Fruit fly (Drosophila melanogaster) whole organism, embryonic: ENCODE measurements around the gene Ada1-1.
A peak's percentile ranks its signal among the peaks of the same experiment; 100 is the strongest.

Experiments
- ATbp ChIP-seq: fragments of 200-800 bp; sonication (Bioruptor generic); optimal IDR thresholded peaks from 2 replicates; lab custom pipeline; 2017; ENCODE audit warnings: missing biosample characterization, mild to moderate bottlenecking, missing genetic modification characterization, missing genetic modification reagents
- Bdp1 ChIP-seq: fragments of 200-800 bp; sonication (Bioruptor generic); optimal IDR thresholded peaks from 3 replicates; lab custom pipeline; 2016; ENCODE audit warnings: missing biosample characterization, missing genetic modification characterization
- Bteb2 ChIP-seq: fragments of 200-800 bp; sonication (Bioruptor generic); optimal IDR thresholded peaks from 2 replicates; lab custom pipeline; 2016; ENCODE audit warnings: missing biosample characterization, missing genetic modification characterization
- CG10431 ChIP-seq: fragments of 200-800 bp; sonication (Bioruptor generic); optimal IDR thresholded peaks from 3 replicates; lab custom pipeline; 2018; ENCODE audit warnings: missing biosample characterization, mild to moderate bottlenecking, missing genetic modification characterization
- CG12659 ChIP-seq: fragments of 200-800 bp; sonication (Bioruptor generic); optimal IDR thresholded peaks from 3 replicates; lab custom pipeline; 2017; ENCODE audit warnings: mild to moderate bottlenecking, missing biosample characterization, missing genetic modification reagents, missing genetic modification characterization
- CG12744 ChIP-seq: fragments of 200-800 bp; sonication (Bioruptor generic); optimal IDR thresholded peaks from 2 replicates; lab custom pipeline; 2016; ENCODE audit warnings: missing biosample characterization, missing genetic modification characterization
- CG15011 ChIP-seq: fragments of 200-800 bp; sonication (Bioruptor generic); optimal IDR thresholded peaks from 3 replicates; lab custom pipeline; 2018; ENCODE audit warnings: missing biosample characterization, mild to moderate bottlenecking, missing genetic modification characterization
- CG15601 ChIP-seq: fragments of 200-800 bp; sonication (Bioruptor generic); optimal IDR thresholded peaks from 3 replicates; lab custom pipeline; 2019; ENCODE audit warnings: missing biosample characterization, mild to moderate bottlenecking, missing genetic modification characterization, moderate library complexity
- CG17912 ChIP-seq: fragments of 200-800 bp; sonication (Bioruptor generic); optimal IDR thresholded peaks from 2 replicates; lab custom pipeline; 2018; ENCODE audit warnings: missing biosample characterization, mild to moderate bottlenecking, missing genetic modification characterization
- CG2202 ChIP-seq: fragments of 200-800 bp; sonication (Bioruptor generic); optimal IDR thresholded peaks from 2 replicates; lab custom pipeline; 2018; ENCODE audit warnings: missing biosample characterization, mild to moderate bottlenecking, missing genetic modification characterization
- CG32532 ChIP-seq: fragments of 200-800 bp; sonication (Bioruptor generic); IDR thresholded peaks from 2 replicates; pipeline ENCODE4 v1.3.6; 2022; ENCODE audit warnings: missing biosample characterization, missing genetic modification characterization
- CG34422 ChIP-seq: fragments of 200-800 bp; sonication (Bioruptor generic); IDR thresholded peaks from 3 replicates; pipeline ENCODE4 v1.3.6; 2022; ENCODE audit warnings: missing biosample characterization, missing genetic modification characterization
- CG8290 ChIP-seq, 3 experiments: fragments of 200-800 bp; sonication (Bioruptor generic); optimal IDR thresholded peaks; 2 replicates each; lab custom pipeline; 2016 to 2019; ENCODE audit warnings: missing biosample characterization in 3 of 3, missing genetic modification characterization in 3 of 3, mild to moderate bottlenecking in 2 of 3, moderate library complexity in 1 of 3
- CG8765 ChIP-seq: fragments of 200-800 bp; sonication (Bioruptor generic); IDR thresholded peaks from 2 replicates; pipeline ENCODE4 v1.3.6; 2022; ENCODE audit warnings: missing biosample characterization, missing genetic modification characterization
- CG9609 ChIP-seq: fragments of 200-800 bp; sonication (Bioruptor generic); optimal IDR thresholded peaks from 3 replicates; lab custom pipeline; 2016; ENCODE audit warnings: missing biosample characterization, missing genetic modification characterization
- CG9797 ChIP-seq: fragments of 200-800 bp; sonication (Bioruptor generic); optimal IDR thresholded peaks from 3 replicates; lab custom pipeline; 2018; ENCODE audit warnings: missing biosample characterization, mild to moderate bottlenecking, missing genetic modification characterization
- D19B ChIP-seq: fragments of 200-800 bp; sonication (Bioruptor generic); optimal IDR thresholded peaks from 2 replicates; lab custom pipeline; 2017; ENCODE audit warnings: missing biosample characterization, mild to moderate bottlenecking, missing genetic modification characterization
- Jarid2 ChIP-seq: fragments of 200-800 bp; sonication (Bioruptor generic); optimal IDR thresholded peaks from 3 replicates; lab custom pipeline; 2017; ENCODE audit warnings: mild to moderate bottlenecking, missing biosample characterization, missing genetic modification reagents, missing genetic modification characterization
- NC2β ChIP-seq: fragments of 200-800 bp; sonication (Bioruptor generic); optimal IDR thresholded peaks from 2 replicates; lab custom pipeline; 2016; ENCODE audit warnings: missing biosample characterization, missing genetic modification characterization
- NFAT ChIP-seq: fragments of 200-800 bp; sonication (Bioruptor generic); IDR thresholded peaks from 2 replicates; pipeline ENCODE4 v1.3.6; 2022; ENCODE audit warnings: missing biosample characterization, missing genetic modification characterization
- Neu2 ChIP-seq: fragments of 200-800 bp; sonication (Bioruptor generic); optimal IDR thresholded peaks from 3 replicates; lab custom pipeline; 2016; ENCODE audit warnings: missing biosample characterization, missing genetic modification characterization, borderline replicate concordance
- Nf-YC ChIP-seq: fragments of 200-800 bp; optimal IDR thresholded peaks from 3 replicates; lab custom pipeline; 2019; ENCODE audit warnings: missing biosample characterization, mild to moderate bottlenecking, missing genetic modification characterization, moderate library complexity
- Rfx ChIP-seq: fragments of 200-800 bp; sonication (Bioruptor generic); IDR thresholded peaks from 2 replicates; pipeline ENCODE4 v1.3.6; 2022; ENCODE audit warnings: missing biosample characterization, missing genetic modification characterization
- Usf ChIP-seq: fragments of 200-800 bp; sonication (Bioruptor generic); optimal IDR thresholded peaks from 2 replicates; lab custom pipeline; 2017; ENCODE audit warnings: missing genotype, missing biosample characterization, missing genetic modification characterization
- YL-1 ChIP-seq: fragments of 200-800 bp; sonication (Bioruptor generic); optimal IDR thresholded peaks from 3 replicates; lab custom pipeline; 2017; ENCODE audit warnings: missing biosample characterization, mild to moderate bottlenecking, missing genetic modification characterization
- br ChIP-seq: fragments of >200 bp; optimal IDR thresholded peaks from 2 replicates; lab custom pipeline; 2017
- cad ChIP-seq: fragments of >200 bp; optimal IDR thresholded peaks from 2 replicates; lab custom pipeline; 2017; ENCODE audit warnings: missing biosample characterization, missing genetic modification characterization
- cato ChIP-seq: fragments of 200-800 bp; sonication (Bioruptor generic); optimal IDR thresholded peaks from 2 replicates; lab custom pipeline; 2016; ENCODE audit warnings: missing biosample characterization, missing genetic modification characterization, borderline replicate concordance
- chm ChIP-seq: fragments of 200-800 bp; sonication (Bioruptor generic); IDR thresholded peaks from 2 replicates; pipeline ENCODE4 v1.3.6; 2022; ENCODE audit warnings: missing biosample characterization, missing genetic modification characterization
- crol ChIP-seq: fragments of 200-800 bp; sonication (Bioruptor generic); IDR thresholded peaks from 2 replicates; pipeline ENCODE4 v1.3.6; 2022; ENCODE audit warnings: missing biosample characterization, missing genetic modification characterization
- dmrt99B ChIP-seq: fragments of 200-800 bp; sonication (Bioruptor generic); optimal IDR thresholded peaks from 2 replicates; lab custom pipeline; 2018; ENCODE audit warnings: missing biosample characterization, mild to moderate bottlenecking, missing genetic modification characterization, moderate library complexity
- dysf ChIP-seq: fragments of 200-800 bp; sonication (Bioruptor generic); IDR thresholded peaks from 3 replicates; pipeline ENCODE4 v1.3.6; 2022; ENCODE audit warnings: missing biosample characterization, missing genetic modification characterization
- fd3F ChIP-seq: fragments of 200-800 bp; sonication (Bioruptor generic); optimal IDR thresholded peaks from 2 replicates; lab custom pipeline; 2018; ENCODE audit warnings: missing biosample characterization, mild to moderate bottlenecking, missing genetic modification characterization, moderate library complexity
- fu2 ChIP-seq: fragments of 200-800 bp; sonication (Bioruptor generic); optimal IDR thresholded peaks from 2 replicates; lab custom pipeline; 2016; ENCODE audit warnings: missing biosample characterization, missing genetic modification characterization
- gcm ChIP-seq: fragments of 200-800 bp; sonication (Bioruptor generic); optimal IDR thresholded peaks from 2 replicates; lab custom pipeline; 2019; ENCODE audit warnings: missing biosample characterization, mild to moderate bottlenecking, missing genetic modification characterization, moderate library complexity
- grau ChIP-seq: fragments of 200-800 bp; optimal IDR thresholded peaks from 3 replicates; lab custom pipeline; 2019; ENCODE audit warnings: missing biosample characterization, mild to moderate bottlenecking, missing genetic modification characterization, moderate library complexity
- gsb-n ChIP-seq: fragments of 200-800 bp; sonication (Bioruptor generic); optimal IDR thresholded peaks from 3 replicates; lab custom pipeline; 2018; ENCODE audit warnings: missing biosample characterization, mild to moderate bottlenecking, missing genetic modification characterization
- hth ChIP-seq: fragments of >200 bp; optimal IDR thresholded peaks from 2 replicates; lab custom pipeline; 2017; ENCODE audit warnings: inconsistent platforms
- jing ChIP-seq: fragments of 200-800 bp; sonication (Bioruptor generic); optimal IDR thresholded peaks from 2 replicates; lab custom pipeline; 2018; ENCODE audit warnings: missing biosample characterization, mild to moderate bottlenecking, missing genetic modification characterization
- nerfin-2 ChIP-seq: fragments of 200-800 bp; sonication (Bioruptor generic); IDR thresholded peaks from 2 replicates; pipeline ENCODE4 v1.3.6; 2022; ENCODE audit warnings: missing biosample characterization, missing genetic modification characterization; ENCODE audit not compliant: partially characterized antibody
- pnt ChIP-seq: fragments of 200-800 bp; sonication (Bioruptor generic); optimal IDR thresholded peaks from 3 replicates; lab custom pipeline; 2016; ENCODE audit warnings: missing biosample characterization, missing genetic modification characterization
- sd ChIP-seq: fragments of 200-800 bp; sonication (Bioruptor generic); optimal IDR thresholded peaks from 3 replicates; lab custom pipeline; 2018; ENCODE audit warnings: missing biosample characterization, mild to moderate bottlenecking, missing genetic modification characterization, moderate library complexity
- sens-2 ChIP-seq: fragments of 200-800 bp; sonication (Bioruptor generic); IDR thresholded peaks from 2 replicates; pipeline ENCODE4 v1.3.6; 2022; ENCODE audit warnings: missing biosample characterization, missing genetic modification characterization
- sna ChIP-seq: fragments of 200-800 bp; sonication (Bioruptor generic); IDR thresholded peaks from 2 replicates; pipeline ENCODE4 v1.3.6; 2022; ENCODE audit warnings: missing biosample characterization, missing genetic modification characterization; ENCODE audit not compliant: partially characterized antibody
- stc ChIP-seq: fragments of 200-800 bp; sonication (Bioruptor generic); IDR thresholded peaks from 2 replicates; pipeline ENCODE4 v1.3.6; 2022; ENCODE audit warnings: missing biosample characterization, missing genetic modification characterization
- trem ChIP-seq: fragments of 200-800 bp; optimal IDR thresholded peaks from 3 replicates; lab custom pipeline; 2019; ENCODE audit warnings: missing biosample characterization, mild to moderate bottlenecking, missing genetic modification characterization, moderate library complexity
- tx ChIP-seq: fragments of 200-800 bp; sonication (Bioruptor generic); optimal IDR thresholded peaks from 2 replicates; lab custom pipeline; 2016; ENCODE audit warnings: missing biosample characterization, missing genetic modification characterization
- zen2 ChIP-seq: fragments of 200-800 bp; sonication (Bioruptor generic); IDR thresholded peaks from 3 replicates; pipeline ENCODE4 v1.3.6; 2022; ENCODE audit warnings: missing biosample characterization, missing genetic modification characterization; ENCODE audit not compliant: partially characterized antibody
- zf30C ChIP-seq: fragments of 200-800 bp; sonication (Bioruptor generic); optimal IDR thresholded peaks from 3 replicates; lab custom pipeline; 2018; ENCODE audit warnings: missing biosample characterization, mild to moderate bottlenecking, missing genetic modification characterization
- zfh1 ChIP-seq: fragments of 200-800 bp; sonication (Bioruptor generic); IDR thresholded peaks from 3 replicates; pipeline ENCODE4 v1.3.6; 2022; ENCODE audit warnings: missing biosample characterization, missing genetic modification characterization

Ada1-1 gene

DNA sequence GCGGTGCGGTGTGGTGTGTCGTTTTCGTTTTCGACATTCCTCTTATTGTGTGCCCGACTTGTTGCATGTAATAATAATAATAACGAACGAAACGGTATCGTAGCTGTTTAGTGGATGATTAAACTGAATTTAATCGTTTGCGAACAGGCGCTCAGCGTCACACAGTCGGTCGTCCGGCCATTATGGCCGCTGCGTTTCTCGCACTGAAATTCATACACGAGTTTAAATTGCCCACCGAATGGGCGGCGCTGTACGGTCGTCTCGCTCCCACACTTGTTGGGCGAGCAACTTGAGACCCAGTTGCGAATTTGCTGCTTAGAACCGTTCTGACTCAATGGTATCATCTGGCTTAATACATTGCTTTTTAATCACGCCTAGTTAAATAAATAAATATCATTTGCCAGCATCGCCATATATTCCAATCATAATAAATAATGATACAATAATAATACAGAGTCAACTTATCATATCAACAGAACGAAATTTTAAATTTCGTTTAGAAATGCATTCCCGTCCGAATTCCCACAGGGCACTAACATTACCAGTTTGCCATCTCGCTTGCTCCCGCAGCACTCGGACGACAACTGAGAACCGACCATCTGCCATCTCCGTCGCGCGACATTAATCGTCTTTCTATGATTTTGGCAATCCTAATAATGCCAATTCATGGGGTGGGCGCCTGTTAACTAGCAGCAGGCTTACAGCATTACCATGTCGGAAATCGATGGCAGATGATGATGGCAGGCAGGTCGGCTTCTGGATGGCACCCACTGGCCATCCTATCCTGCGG lies 14.5 kb downstream of the Ada1-1 start (continued):
- TF ChIP-seq CG8290 (GFP tag; optimal IDR thresholded peaks at IDR 0.05; lab: Kevin White, UChicago) = peak; percentile 89
- peak in 1 of 2 experiments; percentile 90 for TF ChIP-seq CG8290 (tag; optimal IDR thresholded peaks at IDR 0.05; lab: Kevin White, UChicago)
- TF ChIP-seq dmrt99B (tag; lab: Kevin White, UChicago) = peak; percentile 92
- peak; percentile 92 for TF ChIP-seq fd3F (GFP tag; lab: Kevin White, UChicago)
- no peak for TF ChIP-seq jing (GFP tag; lab: Kevin White, UChicago)
- TF ChIP-seq Nf-YC = peak; percentile 78
- peak; percentile 77 for TF ChIP-seq Bteb2
- TF ChIP-seq CG17912 = no peak
- peak; percentile 67 for TF ChIP-seq pnt (GFP tag; lab: Kevin White, UChicago)
- TF ChIP-seq NFAT (GFP tag; lab: Robert Waterston, UW) = no peak
- TF ChIP-seq gcm (GFP tag; lab: Kevin White, UChicago) = peak; percentile 87
- no peak for TF ChIP-seq hth
- peak; percentile 91 for TF ChIP-seq CG15011 (GFP tag; lab: Kevin White, UChicago)
- TF ChIP-seq CG32532 = no peak
- TF ChIP-seq sna = no peak
- peak; percentile 65 for TF ChIP-seq Bdp1 (GFP tag; lab: Kevin White, UChicago)
- no peak for TF ChIP-seq chm (GFP tag; lab: Robert Waterston, UW)
- no peak for TF ChIP-seq sens-2 (GFP tag; lab: Robert Waterston, UW)
- TF ChIP-seq nerfin-2 = no peak
- TF ChIP-seq trem (tag; lab: Kevin White, UChicago) = peak; percentile 80
- TF ChIP-seq CG9609 (GFP tag; lab: Kevin White, UChicago) = peak; percentile 62
- TF ChIP-seq br (lab: Kevin White, UChicago) = no peak
- TF ChIP-seq CG34422 (GFP tag; lab: Robert Waterston, UW) = no peak
- TF ChIP-seq YL-1 (GFP tag; lab: Kevin White, UChicago) = peak; percentile 77
- no peak for TF ChIP-seq zf30C (GFP tag; lab: Kevin White, UChicago)
- peak; percentile 64 for TF ChIP-seq CG12744 (GFP tag; lab: Kevin White, UChicago)
- TF ChIP-seq Neu2 (GFP tag; lab: Kevin White, UChicago) = no peak
- peak; percentile 72 for TF ChIP-seq tx (GFP tag; lab: Kevin White, UChicago)
- TF ChIP-seq sd (tag; lab: Kevin White, UChicago) = peak; percentile 99
- peak; percentile 87 for TF ChIP-seq Usf (GFP tag; lab: Kevin White, UChicago)
- peak; percentile 67 for TF ChIP-seq D19B (GFP tag; lab: Kevin White, UChicago)
- TF ChIP-seq zfh1 = no peak
- TF ChIP-seq CG8765 (GFP tag; lab: Robert Waterston, UW) = no peak
- TF ChIP-seq crol (GFP tag; lab: Robert Waterston, UW) = no peak
- peak; percentile 95 for TF ChIP-seq grau (tag; lab: Kevin White, UChicago)
- TF ChIP-seq CG9797 (GFP tag; lab: Kevin White, UChicago) = peak; percentile 13
- no peak for TF ChIP-seq stc (GFP tag; lab: Robert Waterston, UW)
- peak; percentile 49 for TF ChIP-seq NC2β (GFP tag; lab: Kevin White, UChicago)
- peak; percentile 73 for TF ChIP-seq Jarid2 (GFP tag; lab: Kevin White, UChicago)
- TF ChIP-seq fu2 = peak; percentile 75
- TF ChIP-seq CG15601 (tag; lab: Kevin White, UChicago) = no peak
- TF ChIP-seq CG12659 (GFP tag; lab: Kevin White, UChicago) = peak; percentile 95
- TF ChIP-seq CG10431 = peak; percentile 80
- TF ChIP-seq cad (GFP tag; lab: Kevin White, UChicago) = no peak
- peak; percentile 68 for TF ChIP-seq gsb-n
- TF ChIP-seq cato = peak; percentile 70
- TF ChIP-seq dysf (GFP tag; lab: Robert Waterston, UW) = no peak
- TF ChIP-seq CG2202 (tag; lab: Kevin White, UChicago) = peak; percentile 67
- no peak for TF ChIP-seq zen2 (GFP tag; lab: Robert Waterston, UW)
- TF ChIP-seq ATbp (GFP tag; lab: Kevin White, UChicago) = peak; percentile 89
- TF ChIP-seq Rfx (GFP tag; lab: Robert Waterston, UW) = no peak
